Fruit fly (Drosophila melanogaster) whole organism, embryonic: ENCODE results near the gene Ugt316A1.

ENCODE experiments used
- Aef1 ChIP-seq: fragments of 200-800 bp; sonication (Bioruptor generic); IDR thresholded peaks from 3 replicates; pipeline ENCODE4 v1.3.6; 2022; ENCODE audit warnings: missing biosample characterization, missing genetic modification characterization
- CG10366 ChIP-seq: fragments of 200-800 bp; sonication (Bioruptor generic); IDR thresholded peaks from 2 replicates; pipeline ENCODE4 v1.3.6; 2022; ENCODE audit warnings: missing biosample characterization, missing genetic modification characterization
- CG14441 ChIP-seq: fragments of 200-800 bp; sonication (Bioruptor generic); IDR thresholded peaks from 2 replicates; pipeline ENCODE4 v1.3.6; 2022; ENCODE audit warnings: missing biosample characterization, missing genetic modification characterization
- CG15479 ChIP-seq: fragments of 200-800 bp; sonication (Bioruptor generic); optimal IDR thresholded peaks from 3 replicates; lab custom pipeline; 2019; ENCODE audit warnings: missing biosample characterization, mild to moderate bottlenecking, missing genetic modification characterization, moderate library complexity
- CG15514 ChIP-seq: fragments of 200-800 bp; sonication (Bioruptor generic); optimal IDR thresholded peaks from 3 replicates; lab custom pipeline; 2017; ENCODE audit warnings: missing biosample characterization, missing genetic modification characterization, mild to moderate bottlenecking, moderate library complexity, missing genetic modification reagents
- CG17359 ChIP-seq: fragments of 200-800 bp; sonication (Bioruptor generic); optimal IDR thresholded peaks from 3 replicates; lab custom pipeline; 2018; ENCODE audit warnings: missing biosample characterization, mild to moderate bottlenecking, missing genetic modification characterization, moderate library complexity
- CG18262 ChIP-seq: fragments of 200-800 bp; optimal IDR thresholded peaks from 3 replicates; lab custom pipeline; 2019; ENCODE audit warnings: missing biosample characterization, mild to moderate bottlenecking, missing genetic modification characterization, moderate library complexity
- CG18476 ChIP-seq: fragments of 200-800 bp; sonication (Bioruptor generic); optimal IDR thresholded peaks from 2 replicates; lab custom pipeline; 2016; ENCODE audit warnings: missing biosample characterization, mild to moderate bottlenecking, missing genetic modification characterization
- CG18599 ChIP-seq: fragments of 200-800 bp; sonication (Bioruptor generic); optimal IDR thresholded peaks from 3 replicates; lab custom pipeline; 2017; ENCODE audit warnings: missing biosample characterization, missing genetic modification characterization, mild to moderate bottlenecking, moderate library complexity, missing genetic modification reagents
- CG2129 ChIP-seq: fragments of 200-800 bp; sonication (Bioruptor generic); IDR thresholded peaks from 2 replicates; pipeline ENCODE4 v1.3.6; 2022; ENCODE audit warnings: missing biosample characterization, missing genetic modification characterization; ENCODE audit not compliant: partially characterized antibody
- CG32767 ChIP-seq: fragments of 200-800 bp; sonication (Bioruptor generic); IDR thresholded peaks from 2 replicates; pipeline ENCODE4 v1.3.6; 2022; ENCODE audit warnings: missing biosample characterization, missing genetic modification characterization
- CG32772 ChIP-seq: fragments of 200-800 bp; sonication (Bioruptor generic); IDR thresholded peaks from 2 replicates; pipeline ENCODE4 v1.3.6; 2022; ENCODE audit warnings: missing biosample characterization, missing genetic modification characterization
- CG34224 ChIP-seq: fragments of 200-800 bp; sonication (Bioruptor generic); IDR thresholded peaks from 3 replicates; pipeline ENCODE4 v1.3.6; 2022; ENCODE audit warnings: missing biosample characterization, missing genetic modification characterization; ENCODE audit not compliant: partially characterized antibody
- CG4328 ChIP-seq: fragments of 200-800 bp; sonication (Bioruptor generic); optimal IDR thresholded peaks from 3 replicates; lab custom pipeline; 2017; ENCODE audit warnings: missing biosample characterization, missing genetic modification reagents, missing genetic modification characterization
- CG6254 ChIP-seq: fragments of 200-800 bp; sonication (Bioruptor generic); optimal IDR thresholded peaks from 3 replicates; lab custom pipeline; 2017; ENCODE audit warnings: mild to moderate bottlenecking, missing biosample characterization, missing genetic modification reagents, missing genetic modification characterization
- CG6813 ChIP-seq: fragments of 200-800 bp; sonication (Bioruptor generic); optimal IDR thresholded peaks from 2 replicates; lab custom pipeline; 2017; ENCODE audit warnings: missing biosample characterization, missing genetic modification characterization, mild to moderate bottlenecking, moderate library complexity, missing genetic modification reagents
- CG7271 ChIP-seq: fragments of 200-800 bp; sonication (Bioruptor generic); optimal IDR thresholded peaks from 2 replicates; lab custom pipeline; 2018; ENCODE audit warnings: missing biosample characterization, mild to moderate bottlenecking, missing genetic modification characterization, moderate library complexity
- CG7556 ChIP-seq: fragments of 200-800 bp; sonication (Bioruptor generic); optimal IDR thresholded peaks from 2 replicates; lab custom pipeline; 2017; ENCODE audit warnings: missing biosample characterization, mild to moderate bottlenecking, missing genetic modification characterization
- CG8359 ChIP-seq: fragments of 200-800 bp; sonication (Bioruptor generic); optimal IDR thresholded peaks from 2 replicates; lab custom pipeline; 2017; ENCODE audit warnings: missing biosample characterization, mild to moderate bottlenecking, missing genetic modification characterization, borderline replicate concordance
- CG8388 ChIP-seq: fragments of 200-800 bp; sonication (Bioruptor generic); optimal IDR thresholded peaks from 2 replicates; lab custom pipeline; 2019; ENCODE audit warnings: missing biosample characterization, mild to moderate bottlenecking, missing genetic modification characterization, moderate library complexity
- CG8765 ChIP-seq: fragments of 200-800 bp; sonication (Bioruptor generic); IDR thresholded peaks from 2 replicates; pipeline ENCODE4 v1.3.6; 2022; ENCODE audit warnings: missing biosample characterization, missing genetic modification characterization
- CG9817 ChIP-seq: fragments of 200-800 bp; sonication (Bioruptor generic); optimal IDR thresholded peaks from 2 replicates; lab custom pipeline; 2018; ENCODE audit warnings: missing biosample characterization, mild to moderate bottlenecking, missing genetic modification characterization, moderate library complexity
- D ChIP-seq, 2 experiments: fragments of 200-800 bp in 1 of 2; fragments of >200 bp in 1 of 2; sonication (Bioruptor generic) in 1 of 2; optimal IDR thresholded peaks; 2 replicates in 1 of 2; 3 replicates in 1 of 2; lab custom pipeline; 2017; ENCODE audit warnings: mild to moderate bottlenecking in 1 of 2, missing biosample characterization in 1 of 2, missing genetic modification characterization in 1 of 2, missing genetic modification reagents in 1 of 2
- Doc2 ChIP-seq: fragments of 200-800 bp; sonication (Bioruptor generic); IDR thresholded peaks from 2 replicates; pipeline ENCODE4 v1.3.6; 2022; ENCODE audit warnings: missing biosample characterization, missing genetic modification characterization
- H15 ChIP-seq: fragments of 200-800 bp; sonication (Bioruptor generic); IDR thresholded peaks from 3 replicates; pipeline ENCODE4 v1.3.6; 2022; ENCODE audit warnings: missing biosample characterization, missing genetic modification characterization
- Hmr ChIP-seq: fragments of 200-800 bp; sonication (Bioruptor generic); optimal IDR thresholded peaks from 3 replicates; lab custom pipeline; 2017; ENCODE audit warnings: mild to moderate bottlenecking, missing biosample characterization, missing genetic modification reagents, missing genetic modification characterization
- NFAT ChIP-seq: fragments of 200-800 bp; sonication (Bioruptor generic); IDR thresholded peaks from 2 replicates; pipeline ENCODE4 v1.3.6; 2022; ENCODE audit warnings: missing biosample characterization, missing genetic modification characterization
- Nf-YA ChIP-seq: fragments of 200-800 bp; sonication (Bioruptor generic); IDR thresholded peaks from 2 replicates; pipeline ENCODE4 v1.3.6; 2022; ENCODE audit warnings: missing biosample characterization, missing genetic modification characterization
- Nf-YC ChIP-seq: fragments of 200-800 bp; optimal IDR thresholded peaks from 3 replicates; lab custom pipeline; 2019; ENCODE audit warnings: missing biosample characterization, mild to moderate bottlenecking, missing genetic modification characterization, moderate library complexity
- abd-A ChIP-seq: fragments of 200-800 bp; sonication (Bioruptor generic); optimal IDR thresholded peaks from 3 replicates; lab custom pipeline; 2019; ENCODE audit warnings: missing biosample characterization, mild to moderate bottlenecking, missing genetic modification characterization, moderate library complexity
- az2 ChIP-seq: fragments of 200-800 bp; sonication (Bioruptor generic); optimal IDR thresholded peaks from 3 replicates; lab custom pipeline; 2016; ENCODE audit warnings: missing biosample characterization, missing genetic modification characterization
- br ChIP-seq: fragments of >200 bp; optimal IDR thresholded peaks from 2 replicates; lab custom pipeline; 2017
- cas ChIP-seq: fragments of 200-800 bp; sonication (Bioruptor generic); IDR thresholded peaks from 2 replicates; pipeline ENCODE4 v1.3.6; 2022; ENCODE audit warnings: missing biosample characterization, missing genetic modification characterization
- chif ChIP-seq, 2 experiments: fragments of 200-800 bp; sonication (Bioruptor generic); optimal IDR thresholded peaks; 3 replicates each; lab custom pipeline; 2016; ENCODE audit warnings: missing biosample characterization in 2 of 2, missing genetic modification characterization in 2 of 2
- chm ChIP-seq: fragments of 200-800 bp; sonication (Bioruptor generic); IDR thresholded peaks from 2 replicates; pipeline ENCODE4 v1.3.6; 2022; ENCODE audit warnings: missing biosample characterization, missing genetic modification characterization
- crol ChIP-seq: fragments of 200-800 bp; sonication (Bioruptor generic); IDR thresholded peaks from 2 replicates; pipeline ENCODE4 v1.3.6; 2022; ENCODE audit warnings: missing biosample characterization, missing genetic modification characterization
- luna ChIP-seq: fragments of 200-800 bp; sonication (Bioruptor generic); optimal IDR thresholded peaks from 2 replicates; lab custom pipeline; 2016; ENCODE audit warnings: missing biosample characterization, missing genetic modification characterization
- oc ChIP-seq: fragments of 200-800 bp; sonication (Bioruptor generic); optimal IDR thresholded peaks from 2 replicates; lab custom pipeline; 2018; ENCODE audit warnings: missing biosample characterization, mild to moderate bottlenecking, missing genetic modification characterization, moderate library complexity
- org-1 ChIP-seq: fragments of 200-800 bp; sonication (Bioruptor generic); optimal IDR thresholded peaks from 2 replicates; lab custom pipeline; 2017; ENCODE audit warnings: missing biosample characterization, missing genetic modification characterization
- pum ChIP-seq: fragments of 200-800 bp; sonication (Bioruptor generic); optimal IDR thresholded peaks from 2 replicates; lab custom pipeline; 2016; ENCODE audit warnings: missing biosample characterization, missing genetic modification characterization
- salm ChIP-seq: fragments of 200-800 bp; sonication (Bioruptor generic); optimal IDR thresholded peaks from 2 replicates; lab custom pipeline; 2018; ENCODE audit warnings: missing biosample characterization, mild to moderate bottlenecking, missing genetic modification characterization
- sc ChIP-seq, 3 experiments: fragments of >200 bp in 2 of 3; fragments of 200-800 bp in 1 of 3; sonication (Bioruptor generic) in 1 of 3; optimal IDR thresholded peaks; 2 replicates in 2 of 3; 3 replicates in 1 of 3; lab custom pipeline; 2017; ENCODE audit warnings: mild to moderate bottlenecking in 1 of 3, missing biosample characterization in 1 of 3, missing genetic modification characterization in 1 of 3, missing genetic modification reagents in 1 of 3
- schlank ChIP-seq: fragments of 200-800 bp; sonication (Bioruptor generic); optimal IDR thresholded peaks from 2 replicates; lab custom pipeline; 2018; ENCODE audit warnings: missing biosample characterization, mild to moderate bottlenecking, missing genetic modification characterization
- slp2 ChIP-seq: fragments of 200-800 bp; sonication (Bioruptor generic); optimal IDR thresholded peaks from 2 replicates; lab custom pipeline; 2016; ENCODE audit warnings: missing biosample characterization, missing genetic modification characterization
- sqz ChIP-seq: fragments of 200-800 bp; sonication (Bioruptor generic); optimal IDR thresholded peaks from 3 replicates; lab custom pipeline; 2018; ENCODE audit warnings: missing biosample characterization, mild to moderate bottlenecking, missing genetic modification characterization
- vfl ChIP-seq: fragments of 200-800 bp; sonication (Bioruptor generic); optimal IDR thresholded peaks from 2 replicates; lab custom pipeline; 2016; ENCODE audit warnings: missing biosample characterization, missing genetic modification characterization
- wek ChIP-seq: fragments of 200-800 bp; sonication (Bioruptor generic); optimal IDR thresholded peaks from 3 replicates; lab custom pipeline; 2018; ENCODE audit warnings: missing biosample characterization, mild to moderate bottlenecking, missing genetic modification characterization, moderate library complexity
- z ChIP-seq: fragments of 200-800 bp; sonication (Bioruptor generic); IDR thresholded peaks from 3 replicates; pipeline ENCODE4 v1.3.6; 2022; ENCODE audit warnings: missing biosample characterization, missing genetic modification characterization
- zfh1 ChIP-seq: fragments of 200-800 bp; sonication (Bioruptor generic); IDR thresholded peaks from 3 replicates; pipeline ENCODE4 v1.3.6; 2022; ENCODE audit warnings: missing biosample characterization, missing genetic modification characterization

Ugt316A1 gene

dm6 chr3L:19071173-19071844 lies 8.7 kb upstream of the Ugt316A1 start (continued):
- TF ChIP-seq CG18476 (no peak), CG8765 (GFP tag; lab: Robert Waterston, UW) (no peak), CG17359 (peak; percentile 15), sqz (GFP tag; lab: Kevin White, UChicago) (peak; percentile 80), wek (GFP tag; lab: Kevin White, UChicago) (no peak), CG7556 (no peak), Aef1 (GFP tag; lab: Robert Waterston, UW) (no peak), CG7271 (tag; lab: Kevin White, UChicago) (no peak), crol (peak; percentile 61), salm (tag; lab: Kevin White, UChicago) (no peak), Nf-YC (tag; lab: Kevin White, UChicago) (no peak), sc (optimal IDR thresholded peaks at IDR 0.05; lab: Kevin White, UChicago) (no peak), sc (GFP tag; optimal IDR thresholded peaks at IDR 0.05; lab: Kevin White, UChicago) (no peak), CG6254 (GFP tag; lab: Kevin White, UChicago) (no peak), CG10366 (GFP tag; lab: Robert Waterston, UW) (no peak), oc (tag; lab: Kevin White, UChicago) (no peak), CG8388 (GFP tag; lab: Kevin White, UChicago) (no peak), az2 (GFP tag; lab: Kevin White, UChicago) (no peak), CG8359 (GFP tag; lab: Kevin White, UChicago) (no peak), pum (GFP tag; lab: Kevin White, UChicago) (no peak), CG14441 (GFP tag; lab: Robert Waterston, UW) (no peak), zfh1 (GFP tag; lab: Robert Waterston, UW) (no peak), abd-A (tag; lab: Kevin White, UChicago) (peak; percentile 84), CG6813 (GFP tag; lab: Kevin White, UChicago) (peak; percentile 25), Nf-YA (GFP tag; lab: Robert Waterston, UW) (0 out of 2 replicates have a peak, but pooled peaks have one; percentile 30), luna (GFP tag; lab: Kevin White, UChicago) (no peak), CG15514 (GFP tag; lab: Kevin White, UChicago) (peak; percentile 45), CG4328 (GFP tag; lab: Kevin White, UChicago) (no peak), org-1 (GFP tag; lab: Kevin White, UChicago) (peak; percentile 8), NFAT (GFP tag; lab: Robert Waterston, UW) (no peak), slp2 (no peak), schlank (tag; lab: Kevin White, UChicago) (peak; percentile 49), br (lab: Kevin White, UChicago) (no peak), CG18262 (peak; percentile 9), CG15479 (GFP tag; lab: Kevin White, UChicago) (no peak), chm (GFP tag; lab: Robert Waterston, UW) (0 out of 2 replicates have a peak, but pooled peaks have one; percentile 10), Hmr (GFP tag; lab: Kevin White, UChicago) (peak; percentile 37), cas (GFP tag; lab: Robert Waterston, UW) (no peak), Doc2 (GFP tag; lab: Robert Waterston, UW) (no peak), CG32767 (GFP tag; lab: Robert Waterston, UW) (no peak), CG32772 (no peak), z (GFP tag; lab: Robert Waterston, UW) (0 out of 3 replicates have a peak, but pooled peaks have one; percentile 62), chif (GFP tag; optimal IDR thresholded peaks at IDR 0.05; lab: Kevin White, UChicago) (no peak), CG18599 (peak; percentile 78), CG9817 (tag; lab: Kevin White, UChicago) (peak; percentile 21), H15 (GFP tag; lab: Robert Waterston, UW) (no peak), CG2129 (GFP tag; lab: Robert Waterston, UW) (no peak), CG34224 (no peak), D (optimal IDR thresholded peaks at IDR 0.05; lab: Kevin White, UChicago) (no peak), D (GFP tag; optimal IDR thresholded peaks at IDR 0.05; lab: Kevin White, UChicago) (peak; percentile 6), vfl (GFP tag; lab: Kevin White, UChicago) (no peak)
